Worm (Caenorhabditis elegans): ENCODE results near the gene zipt-2.3.

DNA sequence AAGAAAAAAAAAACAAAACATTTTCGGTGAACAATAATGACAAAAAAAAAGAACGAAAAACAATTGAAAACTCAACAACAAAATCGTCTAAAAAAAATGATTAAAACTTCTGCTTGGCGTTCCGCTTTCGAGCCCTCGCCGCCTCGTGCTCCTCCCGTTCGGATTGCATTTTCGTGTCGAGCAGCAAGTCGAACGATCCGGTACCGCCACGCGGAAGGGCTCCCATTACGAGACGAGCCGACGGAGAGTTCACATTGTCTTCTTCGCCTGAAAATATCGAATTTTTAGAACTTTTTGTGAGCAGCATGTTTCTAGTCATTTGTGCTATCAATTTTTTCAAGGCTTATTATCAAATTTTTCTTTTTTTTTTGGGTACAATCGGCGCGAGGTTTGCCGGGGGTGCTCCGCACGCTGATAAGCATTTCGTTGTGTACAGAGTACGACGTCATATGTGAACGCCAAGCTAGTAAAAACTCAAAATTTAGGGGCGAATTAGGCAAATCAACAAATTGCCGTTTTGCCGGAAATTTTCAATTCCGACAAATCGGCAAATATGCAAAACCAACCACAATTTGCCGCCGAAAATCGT lies 44.9 kb downstream of the zipt-2.3 start:
- TF ChIP-seq nhr-237 (tag; optimal IDR thresholded peaks at IDR 0.05) (no peak), nhr-23 (tag; optimal IDR thresholded peaks at IDR 0.05) (no peak), unc-62 (GFP tag; optimal IDR thresholded peaks at IDR 0.05) (no peak), nhr-25 (tag; optimal IDR thresholded peaks at IDR 0.05) (no peak), ama-1 (optimal IDR thresholded peaks at IDR 0.05) (no peak), blmp-1 (tag; optimal IDR thresholded peaks at IDR 0.05; ENCODE audit: insufficient read depth) (no peak), snpc-4 (tag; optimal IDR thresholded peaks at IDR 0.05) (no peak), unc-39 (tag; optimal IDR thresholded peaks at IDR 0.05) (no peak), nhr-77 (tag; optimal IDR thresholded peaks at IDR 0.05) (no peak)

Measured in whole organism, L2 larva.